Worm (Caenorhabditis elegans) whole organism, L1 larva: ENCODE data around the gene C54D10.3.

ENCODE experiments used
- ceh-88 ChIP-seq: fragments of 200-800 bp; sonication (Bioruptor generic); IDR thresholded peaks from 2 replicates; pipeline ENCODE4 v1.3.6; 2022; ENCODE audit warnings: missing genetic modification characterization, missing compliant biosample characterization
- efl-1 ChIP-seq, 4 experiments: fragments of 150-350 bp; optimal IDR thresholded peaks in 3 of 4; peaks in 1 of 4; 1 replicate in 1 of 4; 2 replicates in 3 of 4; lab custom pipeline; 2014; ENCODE audit warnings: missing biosample characterization in 2 of 4, missing genetic modification characterization in 2 of 4, missing genetic modification reagents in 2 of 4
- fkh-10 ChIP-seq: sonication (generic microtip); optimal IDR thresholded peaks from 2 replicates; lab custom pipeline; 2017; ENCODE audit warnings: missing biosample characterization, missing genetic modification reagents, missing genetic modification characterization
- hpl-2 ChIP-seq: fragments of 150-350 bp; optimal IDR thresholded peaks from 2 replicates; lab custom pipeline; 2014; ENCODE audit warnings: missing biosample characterization, missing genetic modification reagents, missing genetic modification characterization
- jun-1 ChIP-seq: fragments of 150-350 bp; optimal IDR thresholded peaks from 2 replicates; lab custom pipeline; 2014; ENCODE audit warnings: missing biosample characterization, missing genetic modification reagents, missing genetic modification characterization
- lin-39 ChIP-seq: fragments of 150-350 bp; optimal IDR thresholded peaks from 2 replicates; lab custom pipeline; 2014; ENCODE audit warnings: missing biosample characterization, missing genetic modification reagents, missing genetic modification characterization
- mdl-1 ChIP-seq, 2 experiments: fragments of 150-350 bp; optimal IDR thresholded peaks; 2 replicates each; lab custom pipeline; 2014 to 2017; ENCODE audit warnings: missing biosample characterization in 2 of 2, missing genetic modification characterization in 2 of 2, inconsistent platforms in 1 of 2
- nhr-12 ChIP-seq: sonication (generic microtip); optimal IDR thresholded peaks from 2 replicates; lab custom pipeline; 2017; ENCODE audit warnings: missing biosample characterization, missing genetic modification characterization
- nhr-20 ChIP-seq: sonication (generic microtip); optimal IDR thresholded peaks from 2 replicates; lab custom pipeline; 2016; ENCODE audit warnings: mild to moderate bottlenecking, missing genetic modification characterization, missing compliant biosample characterization
- snpc-4 ChIP-seq: fragments of 150-350 bp; optimal IDR thresholded peaks from 2 replicates; lab custom pipeline; 2014; ENCODE audit warnings: missing biosample characterization, missing genetic modification characterization
- unc-130 ChIP-seq: fragments of 150-350 bp; optimal IDR thresholded peaks from 2 replicates; lab custom pipeline; 2017; ENCODE audit warnings: missing biosample characterization, missing genetic modification characterization, inconsistent platforms
- zag-1 ChIP-seq: fragments of 150-350 bp; optimal IDR thresholded peaks from 2 replicates; lab custom pipeline; 2014; ENCODE audit warnings: missing biosample characterization, missing genetic modification characterization
- ztf-11 ChIP-seq, 2 experiments: sonication (generic microtip); optimal IDR thresholded peaks; 2 replicates each; lab custom pipeline; 2016 to 2017; ENCODE audit warnings: missing genetic modification characterization in 2 of 2, missing biosample characterization in 1 of 2, missing compliant biosample characterization in 1 of 2

DNA sequence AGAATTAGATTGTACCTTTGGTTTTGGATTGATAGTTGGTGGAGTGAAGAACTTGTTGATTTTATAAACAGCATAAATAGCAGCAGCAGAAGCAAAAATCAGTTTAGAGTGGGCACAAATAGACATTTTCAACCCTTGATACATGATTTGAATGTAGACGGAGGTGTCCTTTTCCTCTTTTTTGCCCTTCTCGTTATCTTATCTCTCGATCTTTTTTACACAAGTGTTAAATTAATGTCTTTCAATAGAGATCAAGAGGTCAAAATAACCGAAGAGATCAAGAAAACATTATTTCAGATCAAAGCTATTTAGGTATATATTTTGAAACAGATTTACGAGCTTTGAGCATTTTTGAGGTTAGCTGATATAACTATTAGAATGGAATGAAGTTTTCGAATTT is 6.5 kb upstream of the C54D10.3 start, which contains the start of gene cdr-7:
- TF ChIP-seq zag-1 (tag; lab: Kevin White, UChicago) (no peak), hpl-2 (no peak), snpc-4 (tag; lab: Kevin White, UChicago) (no peak), lin-39 (tag; lab: Kevin White, UChicago) (no peak), ceh-88 (GFP tag; lab: Robert Waterston, UW) (no peak), nhr-12 (tag; lab: Kevin White, UChicago) (no peak), efl-1 (optimal IDR thresholded peaks at IDR 0.05; lab: Kevin White, UChicago) (no peak), efl-1 (GFP tag; optimal IDR thresholded peaks at IDR 0.05 in 1 of 2; lab: Kevin White, UChicago) (no peak), nhr-20 (tag; lab: Kevin White, UChicago) (peak; percentile 0), ztf-11 (tag; optimal IDR thresholded peaks at IDR 0.05; lab: Kevin White, UChicago) (no peak), fkh-10 (GFP tag; lab: Kevin White, UChicago) (no peak), mdl-1 (tag; optimal IDR thresholded peaks at IDR 0.05; lab: Kevin White, UChicago) (no peak), jun-1 (tag; lab: Kevin White, UChicago) (no peak), unc-130 (tag; lab: Kevin White, UChicago) (no peak)
